Fruit fly (Drosophila melanogaster) whole organism, wandering third instar larva: ENCODE data around the gene CG17294.

Experiments used
- Abd-B ChIP-seq: fragments of >200 bp; optimal IDR thresholded peaks from 2 replicates; lab custom pipeline; 2017; ENCODE audit warnings: missing biosample characterization, missing genetic modification characterization
- Mio ChIP-seq: sonication (Bioruptor generic); optimal IDR thresholded peaks from 2 replicates; lab custom pipeline; 2016; ENCODE audit warnings: missing biosample characterization, missing genetic modification characterization
- Myc ChIP-seq: fragments of >200 bp; optimal IDR thresholded peaks from 2 replicates; lab custom pipeline; 2017
- OdsH ChIP-seq: fragments of 200-800 bp; sonication (Bioruptor generic); optimal IDR thresholded peaks from 2 replicates; lab custom pipeline; 2016; ENCODE audit warnings: missing biosample characterization, mild to moderate bottlenecking, missing genetic modification characterization
- Sp1 ChIP-seq: fragments of 200-800 bp; sonication (Bioruptor generic); optimal IDR thresholded peaks from 3 replicates; lab custom pipeline; 2019; ENCODE audit warnings: missing biosample characterization, mild to moderate bottlenecking, missing genetic modification characterization, moderate library complexity
- brk ChIP-seq: fragments of 200-800 bp; sonication (Bioruptor generic); optimal IDR thresholded peaks from 2 replicates; lab custom pipeline; 2016; ENCODE audit warnings: missing biosample characterization, mild to moderate bottlenecking, missing genetic modification characterization
- dl ChIP-seq, 2 experiments: fragments of 175-275, 200-275 bp in 1 of 2; fragments of 200-275 bp in 1 of 2; sonication (Bioruptor generic); optimal IDR thresholded peaks; lab custom pipeline; 2018; ENCODE audit warnings: mild to moderate bottlenecking in 2 of 2, missing biosample characterization in 2 of 2, missing genetic modification characterization in 2 of 2, moderate library complexity in 2 of 2; ENCODE audit not compliant: partially characterized antibody in 2 of 2, insufficient read depth in 1 of 2
- h ChIP-seq: fragments of 200-800 bp; sonication (Bioruptor generic); optimal IDR thresholded peaks from 3 replicates; lab custom pipeline; 2016; ENCODE audit warnings: missing biosample characterization, mild to moderate bottlenecking, missing genetic modification characterization
- pan ChIP-seq: fragments of >200 bp; optimal IDR thresholded peaks from 2 replicates; lab custom pipeline; 2017
- psq ChIP-seq: fragments of 200-800 bp; sonication (Bioruptor generic); optimal IDR thresholded peaks from 3 replicates; lab custom pipeline; 2017; ENCODE audit warnings: missing biosample characterization, mild to moderate bottlenecking, missing genetic modification characterization, moderate library complexity

DNA sequence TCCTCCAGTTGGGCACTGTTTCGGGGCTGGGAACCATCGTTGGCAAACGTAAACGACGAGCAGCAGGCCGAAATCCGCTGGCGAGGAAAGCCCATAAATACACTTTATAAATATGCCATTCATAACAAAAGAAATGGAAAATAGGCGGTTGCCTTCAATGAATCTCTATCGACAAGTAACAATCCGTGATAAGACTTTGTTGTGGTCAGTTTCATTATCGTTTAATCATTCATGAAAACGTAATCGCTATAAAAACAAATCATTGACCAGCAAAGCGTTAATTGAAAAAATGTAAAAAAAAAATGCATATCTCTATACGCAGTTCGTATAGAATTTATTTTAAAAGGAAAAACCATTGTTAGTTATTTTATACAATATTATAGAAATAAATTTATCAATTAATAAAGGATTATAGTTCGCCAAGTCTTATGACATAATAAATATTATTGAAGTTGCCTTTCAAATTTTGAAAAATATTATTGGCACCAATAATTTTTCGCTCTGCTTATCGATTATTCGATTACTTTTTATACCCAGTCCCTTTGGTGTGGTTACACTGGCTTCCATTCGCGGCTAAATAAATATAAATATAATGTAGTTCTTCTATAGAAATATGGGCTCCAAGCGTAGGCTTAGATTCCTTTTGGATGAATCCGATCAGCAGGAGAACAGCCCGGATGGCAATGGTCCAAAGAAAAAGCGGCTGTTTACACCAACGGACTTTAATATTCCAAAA lies 23.2 kb downstream of the CG17294 start, which contains the start of gene CG31898:
- no peak for TF ChIP-seq Sp1 (GFP tag; lab: Kevin White, UChicago)
- TF ChIP-seq psq = no peak
- TF ChIP-seq h (GFP tag; lab: Kevin White, UChicago) = no peak
- no peak for TF ChIP-seq brk (GFP tag; lab: Kevin White, UChicago)
- TF ChIP-seq pan = no peak
- no peak for TF ChIP-seq Mio (GFP tag; lab: Kevin White, UChicago)
- TF ChIP-seq Abd-B (GFP tag; lab: Kevin White, UChicago) = no peak
- no peak for TF ChIP-seq dl (GFP tag; optimal IDR thresholded peaks at IDR 0.05; lab: Kevin White, UChicago; ENCODE audit: insufficient read depth in 1 of 2, partially characterized antibody in 2 of 2)
- no peak for TF ChIP-seq Myc (lab: Kevin White, UChicago)
- TF ChIP-seq OdsH (GFP tag; lab: Kevin White, UChicago) = no peak
